Worm (Caenorhabditis elegans) whole organism, L1 larva: ENCODE data around the gene gpd-1.

Experiments used
- C04F5.9 ChIP-seq: sonication (generic microtip); optimal IDR thresholded peaks from 2 replicates; lab custom pipeline; 2016; ENCODE audit warnings: missing genetic modification characterization, missing compliant biosample characterization
- C34B4.2 ChIP-seq: sonication (generic microtip); optimal IDR thresholded peaks from 2 replicates; lab custom pipeline; 2017; ENCODE audit warnings: mild to moderate bottlenecking, missing genetic modification characterization, missing compliant biosample characterization
- Y116A8C.19 ChIP-seq: sonication (generic microtip); optimal IDR thresholded peaks from 2 replicates; lab custom pipeline; 2016; ENCODE audit warnings: missing compliant biosample characterization, missing genetic modification characterization, borderline replicate concordance
- aha-1 ChIP-seq: fragments of 150-350 bp; optimal IDR thresholded peaks from 2 replicates; lab custom pipeline; 2014; ENCODE audit warnings: missing biosample characterization, missing genetic modification characterization
- blmp-1 ChIP-seq: fragments of 150-350 bp; optimal IDR thresholded peaks from 2 replicates; lab custom pipeline; 2014; ENCODE audit warnings: missing biosample characterization, missing genetic modification characterization
- ceh-63 ChIP-seq: fragments of 200-800 bp; sonication (Bioruptor generic); optimal IDR thresholded peaks from 2 replicates; lab custom pipeline; 2018; ENCODE audit warnings: mild to moderate bottlenecking, missing genetic modification characterization, missing compliant biosample characterization
- ceh-8 ChIP-seq: fragments of 200-800 bp; sonication (Bioruptor generic); optimal IDR thresholded peaks from 2 replicates; lab custom pipeline; 2018; ENCODE audit warnings: mild to moderate bottlenecking, missing genetic modification characterization, moderate library complexity, missing compliant biosample characterization
- ceh-82 ChIP-seq, 3 experiments: fragments of 150-350 bp in 1 of 3; sonication (generic microtip) in 2 of 3; optimal IDR thresholded peaks; 2 replicates each; lab custom pipeline; 2014 to 2017; ENCODE audit warnings: missing biosample characterization in 3 of 3, missing genetic modification characterization in 3 of 3
- ceh-90 ChIP-seq: sonication (generic microtip); optimal IDR thresholded peaks from 2 replicates; lab custom pipeline; 2016; ENCODE audit warnings: missing genetic modification characterization, missing compliant biosample characterization
- dsc-1 ChIP-seq: sonication (generic microtip); optimal IDR thresholded peaks from 2 replicates; lab custom pipeline; 2016; ENCODE audit warnings: mild to moderate bottlenecking, missing genetic modification characterization, missing compliant biosample characterization
- efl-1 ChIP-seq, 4 experiments: fragments of 150-350 bp; optimal IDR thresholded peaks in 3 of 4; peaks in 1 of 4; 1 replicate in 1 of 4; 2 replicates in 3 of 4; lab custom pipeline; 2014; ENCODE audit warnings: missing biosample characterization in 2 of 4, missing genetic modification characterization in 2 of 4, missing genetic modification reagents in 2 of 4
- efl-3 ChIP-seq: fragments of 200-800 bp; sonication (Bioruptor generic); optimal IDR thresholded peaks from 2 replicates; lab custom pipeline; 2018; ENCODE audit warnings: mild to moderate bottlenecking, missing genetic modification characterization, missing compliant biosample characterization
- egl-27 ChIP-seq, 2 experiments: fragments of 150-350 bp in 1 of 2; sonication (generic microtip); optimal IDR thresholded peaks; 3 replicates each; lab custom pipeline; 2017 to 2018; ENCODE audit warnings: missing biosample characterization in 2 of 2, missing genetic modification characterization in 2 of 2, missing genetic modification reagents in 2 of 2
- elt-2 ChIP-seq: sonication (generic microtip); optimal IDR thresholded peaks from 2 replicates; lab custom pipeline; 2016; ENCODE audit warnings: missing genetic modification characterization, mild to moderate bottlenecking, inconsistent platforms, missing compliant biosample characterization, missing genetic modification reagents
- elt-3 ChIP-seq, 6 experiments: fragments of 150-350 bp in 1 of 6; sonication (generic microtip); optimal IDR thresholded peaks; 2 replicates each; lab custom pipeline; 2017 to 2018; ENCODE audit warnings: missing biosample characterization in 6 of 6, missing genetic modification characterization in 6 of 6, inconsistent platforms in 1 of 6
- ets-5 ChIP-seq: fragments of 200-800 bp; sonication (Bioruptor generic); IDR thresholded peaks from 2 replicates; pipeline ENCODE4 v1.3.6; 2022; ENCODE audit warnings: missing genetic modification characterization, missing compliant biosample characterization
- fkh-8 ChIP-seq: sonication (generic microtip); optimal IDR thresholded peaks from 2 replicates; lab custom pipeline; 2016; ENCODE audit warnings: mild to moderate bottlenecking, missing genetic modification characterization, missing compliant biosample characterization
- grh-1 ChIP-seq: fragments of 200-800 bp; sonication (Bioruptor generic); IDR thresholded peaks from 2 replicates; pipeline ENCODE4 v1.3.6; 2022; ENCODE audit warnings: missing genetic modification reagents, missing genetic modification characterization, missing compliant biosample characterization
- hpl-2 ChIP-seq: fragments of 150-350 bp; optimal IDR thresholded peaks from 2 replicates; lab custom pipeline; 2014; ENCODE audit warnings: missing biosample characterization, missing genetic modification reagents, missing genetic modification characterization
- irx-1 ChIP-seq: sonication (generic microtip); optimal IDR thresholded peaks from 2 replicates; lab custom pipeline; 2016; ENCODE audit warnings: missing genetic modification characterization, missing compliant biosample characterization
- isw-1 ChIP-seq: fragments of 200-800 bp; sonication (Bioruptor generic); IDR thresholded peaks from 2 replicates; pipeline ENCODE4 v1.3.6; 2022; ENCODE audit warnings: missing genetic modification characterization, missing compliant biosample characterization
- lin-13 ChIP-seq: fragments of 150-350 bp; optimal IDR thresholded peaks from 2 replicates; lab custom pipeline; 2014; ENCODE audit warnings: missing biosample characterization, missing genetic modification reagents, missing genetic modification characterization
- lin-15B ChIP-seq: fragments of 150-350 bp; sonication (generic microtip); optimal IDR thresholded peaks from 3 replicates; lab custom pipeline; 2014; ENCODE audit warnings: missing biosample characterization, missing genetic modification characterization
- lin-35 ChIP-seq, 2 experiments: fragments of 150-350 bp; optimal IDR thresholded peaks; 2 replicates each; lab custom pipeline; 2014; ENCODE audit warnings: missing biosample characterization in 2 of 2, missing genetic modification characterization in 2 of 2, missing genetic modification reagents in 2 of 2
- lin-39 ChIP-seq: fragments of 150-350 bp; optimal IDR thresholded peaks from 2 replicates; lab custom pipeline; 2014; ENCODE audit warnings: missing biosample characterization, missing genetic modification reagents, missing genetic modification characterization
- lir-3 ChIP-seq: sonication (generic microtip); optimal IDR thresholded peaks from 2 replicates; lab custom pipeline; 2016; ENCODE audit warnings: mild to moderate bottlenecking, missing genetic modification characterization, moderate library complexity, missing compliant biosample characterization; ENCODE audit not compliant: poor library complexity
- mab-9 ChIP-seq: fragments of 200-800 bp; sonication (Bioruptor generic); IDR thresholded peaks from 2 replicates; pipeline ENCODE4 v1.3.6; 2022; ENCODE audit warnings: missing genetic modification reagents, missing genetic modification characterization, missing compliant biosample characterization
- mdl-1 ChIP-seq, 2 experiments: fragments of 150-350 bp; optimal IDR thresholded peaks; 2 replicates each; lab custom pipeline; 2014 to 2017; ENCODE audit warnings: missing biosample characterization in 2 of 2, missing genetic modification characterization in 2 of 2, inconsistent platforms in 1 of 2
- mef-2 ChIP-seq: fragments of 150-350 bp; optimal IDR thresholded peaks from 2 replicates; lab custom pipeline; 2014; ENCODE audit warnings: missing biosample characterization, missing genetic modification characterization
- mep-1 ChIP-seq: fragments of 150-350 bp; optimal IDR thresholded peaks from 2 replicates; lab custom pipeline; 2014; ENCODE audit warnings: missing biosample characterization, missing genetic modification characterization
- nhr-11 ChIP-seq: fragments of 150-350 bp; optimal IDR thresholded peaks from 2 replicates; lab custom pipeline; 2014; ENCODE audit warnings: missing biosample characterization, missing genetic modification characterization
- nhr-12 ChIP-seq: sonication (generic microtip); optimal IDR thresholded peaks from 2 replicates; lab custom pipeline; 2017; ENCODE audit warnings: missing biosample characterization, missing genetic modification characterization
- nhr-20 ChIP-seq: sonication (generic microtip); optimal IDR thresholded peaks from 2 replicates; lab custom pipeline; 2016; ENCODE audit warnings: mild to moderate bottlenecking, missing genetic modification characterization, missing compliant biosample characterization
- nhr-237 ChIP-seq: fragments of 150-350 bp; optimal IDR thresholded peaks from 2 replicates; lab custom pipeline; 2014; ENCODE audit warnings: missing biosample characterization, missing genetic modification characterization
- nhr-47 ChIP-seq: sonication (generic microtip); optimal IDR thresholded peaks from 2 replicates; lab custom pipeline; 2016; ENCODE audit warnings: mild to moderate bottlenecking, missing genetic modification characterization, moderate library complexity, missing compliant biosample characterization
- nhr-71 ChIP-seq: sonication (generic microtip); optimal IDR thresholded peaks from 2 replicates; lab custom pipeline; 2016; ENCODE audit warnings: mild to moderate bottlenecking, missing genetic modification characterization, moderate library complexity, missing compliant biosample characterization
- nhr-77 ChIP-seq: fragments of 150-350 bp; optimal IDR thresholded peaks from 2 replicates; lab custom pipeline; 2014; ENCODE audit warnings: missing biosample characterization, missing genetic modification characterization
- nhr-84 ChIP-seq: sonication (generic microtip); optimal IDR thresholded peaks from 2 replicates; lab custom pipeline; 2017; ENCODE audit warnings: missing biosample characterization, missing genetic modification characterization
- nhr-85 ChIP-seq: sonication (generic microtip); peaks from one replicate; lab custom pipeline; 2016; ENCODE audit warnings: missing genetic modification characterization, inconsistent platforms, missing compliant biosample characterization
- nhr-90 ChIP-seq: sonication (generic microtip); optimal IDR thresholded peaks from 2 replicates; lab custom pipeline; 2016; ENCODE audit warnings: mild to moderate bottlenecking, missing genetic modification characterization, missing compliant biosample characterization; ENCODE audit not compliant: poor library complexity
- pag-3 ChIP-seq: sonication (generic microtip); optimal IDR thresholded peaks from 2 replicates; lab custom pipeline; 2017; ENCODE audit warnings: missing genetic modification characterization, mild to moderate bottlenecking, missing compliant biosample characterization, antibody characterized with exemption, borderline replicate concordance; ENCODE audit not compliant: insufficient read depth
- pax-3 ChIP-seq: fragments of 200-800 bp; sonication (Bioruptor generic); optimal IDR thresholded peaks from 2 replicates; lab custom pipeline; 2018; ENCODE audit warnings: mild to moderate bottlenecking, missing genetic modification characterization, moderate library complexity, missing compliant biosample characterization
- pqm-1 ChIP-seq: sonication (generic microtip); optimal IDR thresholded peaks from 3 replicates; lab custom pipeline; 2017; ENCODE audit warnings: missing biosample characterization, missing genetic modification characterization
- rnt-1 ChIP-seq: sonication (generic microtip); optimal IDR thresholded peaks from 2 replicates; lab custom pipeline; 2016; ENCODE audit warnings: mild to moderate bottlenecking, missing genetic modification characterization, moderate library complexity, missing compliant biosample characterization
- sox-4 ChIP-seq: sonication (generic microtip); optimal IDR thresholded peaks from 2 replicates; lab custom pipeline; 2016; ENCODE audit warnings: missing genetic modification characterization, missing compliant biosample characterization
- tlp-1 ChIP-seq: fragments of 150-350 bp; optimal IDR thresholded peaks from 2 replicates; lab custom pipeline; 2014; ENCODE audit warnings: missing biosample characterization, missing genetic modification characterization
- unc-86 ChIP-seq: sonication (generic microtip); optimal IDR thresholded peaks from 2 replicates; lab custom pipeline; 2016; ENCODE audit warnings: missing genetic modification characterization, missing compliant biosample characterization
- xbp-1 ChIP-seq: sonication (generic microtip); optimal IDR thresholded peaks from 2 replicates; lab custom pipeline; 2016; ENCODE audit warnings: missing genetic modification characterization, missing compliant biosample characterization
- zag-1 ChIP-seq: fragments of 150-350 bp; optimal IDR thresholded peaks from 2 replicates; lab custom pipeline; 2014; ENCODE audit warnings: missing biosample characterization, missing genetic modification characterization

gpd-1 gene

DNA sequence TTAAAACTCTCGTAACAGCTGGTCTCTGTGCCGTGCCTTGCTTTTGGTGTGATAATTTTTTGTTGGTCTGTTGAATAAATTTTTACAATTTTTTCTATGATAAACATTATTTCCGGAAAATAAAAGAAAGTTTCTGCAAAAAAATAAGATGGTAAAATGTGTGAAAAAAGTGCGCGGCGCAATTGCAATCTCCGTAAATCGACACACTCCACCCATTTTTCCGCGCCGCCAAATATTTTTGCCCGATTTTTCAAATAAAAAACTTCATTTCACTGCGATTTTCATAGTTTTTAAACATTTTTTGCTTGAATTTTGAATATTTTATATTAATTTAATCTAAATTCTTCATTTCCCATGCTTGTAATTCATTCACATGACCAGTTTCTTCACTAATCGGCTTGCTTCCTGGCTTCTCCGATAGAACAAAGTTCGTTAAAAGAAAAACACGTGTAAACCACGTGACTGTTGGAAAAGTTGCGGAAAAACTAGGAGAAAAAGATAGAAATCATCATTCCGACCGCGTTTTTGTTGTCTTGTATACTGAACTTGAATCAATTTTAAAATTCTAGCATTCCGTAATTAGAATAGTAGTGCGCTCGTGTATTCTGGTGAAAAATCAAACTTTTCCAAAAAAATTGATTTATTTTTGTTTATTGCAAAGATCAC, 5.8 kb upstream of the gpd-1 start (continued):
- TF ChIP-seq mab-9 (GFP tag; lab: Robert Waterston, UW) (peak; percentile 51; the same call in 1 of the 2 replicates), pqm-1 (tag; lab: Kevin White, UChicago) (no peak), nhr-20 (tag; lab: Kevin White, UChicago) (peak; percentile 81), isw-1 (GFP tag; lab: Robert Waterston, UW) (peak; percentile 52), elt-2 (tag; lab: Kevin White, UChicago) (peak; percentile 9), nhr-84 (tag; lab: Kevin White, UChicago) (no peak), lin-13 (peak; percentile 47), pag-3 (tag; lab: Kevin White, UChicago) (no peak), fkh-8 (tag; lab: Kevin White, UChicago) (peak; percentile 63), nhr-85 (tag; lab: Kevin White, UChicago) (peak; percentile 93), irx-1 (tag; lab: Kevin White, UChicago) (peak; percentile 49), C04F5.9 (tag; lab: Kevin White, UChicago) (peak; percentile 2), ets-5 (GFP tag; lab: Robert Waterston, UW) (no peak), efl-3 (GFP tag; lab: Kevin White, UChicago) (no peak), nhr-11 (no peak), grh-1 (peak; percentile 57; the same call in 1 of the 2 replicates), zag-1 (tag; lab: Kevin White, UChicago) (no peak), nhr-71 (tag; lab: Kevin White, UChicago) (peak; percentile 86), lin-39 (tag; lab: Kevin White, UChicago) (no peak), unc-86 (peak; percentile 66), lin-35 (GFP tag; optimal IDR thresholded peaks at IDR 0.05; lab: Kevin White, UChicago) (peak; percentile 57 to 76), mdl-1 (tag; optimal IDR thresholded peaks at IDR 0.05; lab: Kevin White, UChicago) (peak in 1 of 2 experiments; percentile 44), lir-3 (tag; lab: Kevin White, UChicago) (peak; percentile 65), nhr-47 (tag; lab: Kevin White, UChicago) (peak; percentile 80), ceh-82 (tag; optimal IDR thresholded peaks at IDR 0.05; lab: Kevin White, UChicago) (peak; percentile 70 to 76 (median 73)), aha-1 (tag; lab: Kevin White, UChicago) (no peak), mef-2 (tag; lab: Kevin White, UChicago) (no peak), pax-3 (tag; lab: Kevin White, UChicago) (peak; percentile 54), hpl-2 (GFP tag; lab: Kevin White, UChicago) (no peak), xbp-1 (tag; lab: Kevin White, UChicago) (peak; percentile 73), egl-27 (tag; optimal IDR thresholded peaks at IDR 0.05; lab: Kevin White, UChicago) (no peak), ceh-90 (tag; lab: Kevin White, UChicago) (no peak), Y116A8C.19 (tag; lab: Kevin White, UChicago) (no peak), nhr-237 (tag; lab: Kevin White, UChicago) (no peak), C34B4.2 (tag; lab: Kevin White, UChicago) (no peak), mep-1 (tag; lab: Kevin White, UChicago) (peak; percentile 73), ceh-63 (GFP tag; lab: Kevin White, UChicago) (no peak), sox-4 (tag; lab: Kevin White, UChicago) (no peak), nhr-77 (peak; percentile 37)

DNA sequence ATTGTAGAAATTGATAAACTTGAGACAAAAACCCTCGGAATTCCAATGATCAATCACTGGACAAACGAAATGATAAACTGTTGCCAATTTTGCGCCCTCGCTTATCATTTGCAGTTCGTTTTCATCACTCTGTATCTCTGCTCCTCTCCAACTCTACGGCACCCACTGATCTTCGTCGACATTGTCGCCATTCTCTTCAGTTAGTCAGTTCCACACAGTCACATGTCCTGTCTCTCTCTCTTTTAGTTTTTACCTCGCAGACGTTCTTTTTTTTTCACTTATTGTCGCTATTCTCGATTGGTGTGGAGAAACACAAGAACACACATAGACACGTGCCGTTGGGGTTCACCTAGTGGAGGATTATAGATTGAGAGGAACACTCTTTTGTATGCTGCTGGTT, 4.9 kb upstream of the gpd-1 start:
- TF ChIP-seq rnt-1 (peak; percentile 35), mep-1 (tag; lab: Kevin White, UChicago) (peak; percentile 64), hpl-2 (GFP tag; lab: Kevin White, UChicago) (no peak), xbp-1 (tag; lab: Kevin White, UChicago) (peak; percentile 28), zag-1 (tag; lab: Kevin White, UChicago) (no peak), dsc-1 (tag; lab: Kevin White, UChicago) (no peak), nhr-90 (tag; lab: Kevin White, UChicago) (peak; percentile 56), lin-35 (GFP tag; optimal IDR thresholded peaks at IDR 0.05; lab: Kevin White, UChicago) (peak in 1 of 2 experiments; percentile 80), nhr-12 (tag; lab: Kevin White, UChicago) (no peak), pax-3 (tag; lab: Kevin White, UChicago) (no peak), pag-3 (tag; lab: Kevin White, UChicago) (no peak), blmp-1 (peak; percentile 80), efl-1 (optimal IDR thresholded peaks at IDR 0.05; lab: Kevin White, UChicago) (peak in 1 of 2 experiments; percentile 4), efl-1 (GFP tag; optimal IDR thresholded peaks at IDR 0.05 in 1 of 2; lab: Kevin White, UChicago) (peak in 1 of 2 experiments; percentile 94), elt-3 (tag; optimal IDR thresholded peaks at IDR 0.05; lab: Kevin White, UChicago) (peak; percentile 3 to 84 (median 58)), lin-15B (tag; lab: Kevin White, UChicago) (no peak), nhr-11 (no peak), tlp-1 (tag; lab: Kevin White, UChicago) (no peak), efl-3 (GFP tag; lab: Kevin White, UChicago) (no peak), ceh-8 (no peak)
